Fruit fly (Drosophila melanogaster): ENCODE measurements around the gene toc.

DNA sequence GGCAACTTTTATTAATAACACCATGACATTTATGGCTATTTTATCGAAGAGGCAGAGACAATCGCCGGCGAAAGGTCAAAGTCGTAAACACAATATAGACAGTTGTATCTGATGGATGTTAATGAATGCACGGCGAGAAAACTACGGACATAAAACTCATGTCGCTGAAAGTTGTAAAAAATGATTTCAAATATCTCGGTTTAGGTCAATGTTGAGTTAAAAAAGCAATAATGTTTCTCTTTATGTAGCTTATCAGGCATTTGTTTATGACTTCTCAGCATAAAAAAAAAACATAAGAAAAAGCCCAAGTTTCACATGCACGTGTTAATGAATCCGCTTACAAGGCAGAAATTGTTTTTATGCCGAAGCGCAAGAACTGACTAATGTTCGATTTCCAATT is 23.3 kb downstream of the toc start:
- TF ChIP-seq CTCF (optimal IDR thresholded peaks at IDR 0.05) (no peak), CG8478 (optimal IDR thresholded peaks at IDR 0.05) (no peak)

All from S2 (cell line).